Worm (Caenorhabditis elegans) whole organism, L4 larva: ENCODE data around the gene gldi-5.

Experiments
- D1046.2 ChIP-seq: fragments of 200-800 bp; sonication (Bioruptor generic); IDR thresholded peaks from 2 replicates; pipeline ENCODE4 v1.3.6; 2022; ENCODE audit warnings: missing genetic modification characterization, missing compliant biosample characterization
- F26F4.8 ChIP-seq: fragments of 200-800 bp; sonication (Bioruptor generic); conservative IDR thresholded peaks from 2 replicates; pipeline ENCODE4 v1.3.6; 2022; ENCODE audit warnings: missing genetic modification characterization, missing compliant biosample characterization
- F37D6.2 ChIP-seq: sonication (generic microtip); optimal IDR thresholded peaks from 2 replicates; lab custom pipeline; 2016; ENCODE audit warnings: mild to moderate bottlenecking, missing genetic modification characterization, missing compliant biosample characterization
- F49E8.2 ChIP-seq: sonication (generic microtip); optimal IDR thresholded peaks from 2 replicates; lab custom pipeline; 2016; ENCODE audit warnings: missing compliant biosample characterization, mild to moderate bottlenecking, missing genetic modification characterization, borderline replicate concordance
- R02D3.7 ChIP-seq: fragments of 150-350 bp; sonication (generic microtip); optimal IDR thresholded peaks from 3 replicates; lab custom pipeline; 2014; ENCODE audit warnings: missing biosample characterization, missing genetic modification characterization
- Y105C5A.15 ChIP-seq: fragments of 200-800 bp; sonication (Bioruptor generic); IDR thresholded peaks from 2 replicates; pipeline ENCODE4 v1.3.6; 2022; ENCODE audit warnings: missing genetic modification characterization, missing compliant biosample characterization
- ZK337.2 ChIP-seq: fragments of 200-800 bp; sonication (Bioruptor generic); IDR thresholded peaks from 2 replicates; pipeline ENCODE4 v1.3.6; 2022; ENCODE audit warnings: missing genetic modification reagents, missing genetic modification characterization, missing compliant biosample characterization
- ZK546.5 ChIP-seq, 2 experiments: sonication (generic microtip); optimal IDR thresholded peaks; 2 replicates each; lab custom pipeline; 2017; ENCODE audit warnings: missing biosample characterization in 2 of 2, missing genetic modification characterization in 2 of 2
- ama-1 ChIP-seq: fragments of 150-350 bp; optimal IDR thresholded peaks from 2 replicates; lab custom pipeline; 2014; ENCODE audit warnings: inconsistent platforms, mixed read lengths
- ceh-28 ChIP-seq: fragments of 150-350 bp; optimal IDR thresholded peaks from 2 replicates; lab custom pipeline; 2014; ENCODE audit warnings: missing biosample characterization, missing genetic modification reagents, missing genetic modification characterization
- cey-2 ChIP-seq: sonication (generic microtip); optimal IDR thresholded peaks from 3 replicates; lab custom pipeline; 2017; ENCODE audit warnings: missing genetic modification characterization, mild to moderate bottlenecking, missing compliant biosample characterization, antibody characterized with exemption, borderline replicate concordance; ENCODE audit not compliant: insufficient read depth
- ctbp-1 ChIP-seq: fragments of 200-800 bp; sonication (Bioruptor generic); IDR thresholded peaks from 2 replicates; pipeline ENCODE4 v1.3.6; 2022; ENCODE audit warnings: missing genetic modification reagents, missing genetic modification characterization, missing compliant biosample characterization
- dmd-8 ChIP-seq: fragments of 200-800 bp; sonication (Bioruptor generic); IDR thresholded peaks from 2 replicates; pipeline ENCODE4 v1.3.6; 2022; ENCODE audit warnings: missing genetic modification characterization, missing compliant biosample characterization
- dve-1 ChIP-seq: sonication (generic microtip); optimal IDR thresholded peaks from 2 replicates; lab custom pipeline; 2017; ENCODE audit warnings: antibody characterized with exemption, mild to moderate bottlenecking, missing genetic modification characterization, missing compliant biosample characterization; ENCODE audit not compliant: insufficient read depth
- gei-8 ChIP-seq: fragments of 200-800 bp; sonication (Bioruptor generic); optimal IDR thresholded peaks from 2 replicates; lab custom pipeline; 2018; ENCODE audit warnings: mild to moderate bottlenecking, missing genetic modification characterization, missing compliant biosample characterization
- hif-1 ChIP-seq, 2 experiments: sonication (generic microtip); optimal IDR thresholded peaks; 2 replicates each; lab custom pipeline; 2016 to 2017; ENCODE audit warnings: missing compliant biosample characterization in 2 of 2, missing genetic modification characterization in 2 of 2, missing genetic modification reagents in 2 of 2, missing genotype in 2 of 2, mild to moderate bottlenecking in 1 of 2
- hlh-11 ChIP-seq: fragments of 200-800 bp; sonication (Bioruptor generic); optimal IDR thresholded peaks from 2 replicates; lab custom pipeline; 2018; ENCODE audit warnings: mild to moderate bottlenecking, missing genetic modification characterization, missing compliant biosample characterization
- jun-1 ChIP-seq: fragments of 150-350 bp; optimal IDR thresholded peaks from 2 replicates; lab custom pipeline; 2014; ENCODE audit warnings: missing biosample characterization, missing genetic modification reagents, missing genetic modification characterization
- lin-38 ChIP-seq: fragments of 200-800 bp; sonication (Bioruptor generic); IDR thresholded peaks from 2 replicates; pipeline ENCODE4 v1.3.6; 2022; ENCODE audit warnings: missing genetic modification reagents, missing genetic modification characterization, missing compliant biosample characterization
- madf-9 ChIP-seq: fragments of 200-800 bp; sonication (Bioruptor generic); conservative IDR thresholded peaks from 2 replicates; pipeline ENCODE4 v1.3.6; 2022; ENCODE audit warnings: missing genetic modification reagents, missing genetic modification characterization, missing compliant biosample characterization
- mes-2 ChIP-seq: sonication (generic microtip); optimal IDR thresholded peaks from 2 replicates; lab custom pipeline; 2016; ENCODE audit warnings: missing genotype, mild to moderate bottlenecking, missing genetic modification characterization, missing compliant biosample characterization; ENCODE audit not compliant: poor library complexity, severe bottlenecking
- mxl-2 ChIP-seq: fragments of 200-800 bp; sonication (Bioruptor generic); conservative IDR thresholded peaks from 2 replicates; pipeline ENCODE4 v1.3.6; 2022; ENCODE audit warnings: missing genetic modification reagents, missing genetic modification characterization, missing compliant biosample characterization
- nhr-102 ChIP-seq: sonication (generic microtip); optimal IDR thresholded peaks from 2 replicates; lab custom pipeline; 2016; ENCODE audit warnings: mild to moderate bottlenecking, missing genetic modification characterization, moderate library complexity, missing compliant biosample characterization
- nhr-11 ChIP-seq: fragments of 150-350 bp; optimal IDR thresholded peaks from 2 replicates; lab custom pipeline; 2014; ENCODE audit warnings: missing biosample characterization, missing genetic modification characterization
- nhr-237 ChIP-seq: sonication (generic microtip); optimal IDR thresholded peaks from 2 replicates; lab custom pipeline; 2017; ENCODE audit warnings: missing biosample characterization, missing genetic modification characterization
- nhr-42 ChIP-seq: fragments of 200-800 bp; sonication (Bioruptor generic); IDR thresholded peaks from 2 replicates; pipeline ENCODE4 v1.3.6; 2022; ENCODE audit warnings: missing genetic modification characterization, missing compliant biosample characterization
- saeg-2 ChIP-seq: fragments of 200-800 bp; sonication (Bioruptor generic); IDR thresholded peaks from 2 replicates; pipeline ENCODE4 v1.3.6; 2022; ENCODE audit warnings: missing genetic modification reagents, missing genetic modification characterization, missing compliant biosample characterization
- set-16 ChIP-seq: fragments of 200-800 bp; sonication (Bioruptor generic); IDR thresholded peaks from 2 replicates; pipeline ENCODE4 v1.3.6; 2022; ENCODE audit warnings: missing genetic modification reagents, missing genetic modification characterization, missing compliant biosample characterization
- spr-3 ChIP-seq: fragments of 200-800 bp; sonication (Bioruptor generic); optimal IDR thresholded peaks from 2 replicates; lab custom pipeline; 2018; ENCODE audit warnings: mild to moderate bottlenecking, missing genetic modification characterization, missing compliant biosample characterization
- unc-130 ChIP-seq: sonication (generic microtip); optimal IDR thresholded peaks from 2 replicates; lab custom pipeline; 2016; ENCODE audit warnings: missing genetic modification reagents, missing genetic modification characterization, missing compliant biosample characterization
- unc-62 ChIP-seq, 3 experiments: fragments of 150-350 bp in 1 of 3; sonication (generic microtip); optimal IDR thresholded peaks in 2 of 3; peaks in 1 of 3; 1 replicate in 1 of 3; 2 replicates in 2 of 3; lab custom pipeline; 2014 to 2017; ENCODE audit warnings: missing biosample characterization in 3 of 3, missing genetic modification characterization in 3 of 3, missing genetic modification reagents in 3 of 3, missing genotype in 1 of 3
- zag-1 ChIP-seq: fragments of 150-350 bp; optimal IDR thresholded peaks from 2 replicates; lab custom pipeline; 2014; ENCODE audit warnings: missing biosample characterization, missing genetic modification characterization
- zip-11 ChIP-seq: fragments of 200-800 bp; sonication (Bioruptor generic); IDR thresholded peaks from 2 replicates; pipeline ENCODE4 v1.3.6; 2022; ENCODE audit warnings: missing genetic modification characterization, missing compliant biosample characterization
- ztf-7 ChIP-seq: fragments of 150-350 bp; optimal IDR thresholded peaks from 2 replicates; lab custom pipeline; 2014; ENCODE audit warnings: missing biosample characterization, missing genetic modification characterization

Gene gldi-5

DNA sequence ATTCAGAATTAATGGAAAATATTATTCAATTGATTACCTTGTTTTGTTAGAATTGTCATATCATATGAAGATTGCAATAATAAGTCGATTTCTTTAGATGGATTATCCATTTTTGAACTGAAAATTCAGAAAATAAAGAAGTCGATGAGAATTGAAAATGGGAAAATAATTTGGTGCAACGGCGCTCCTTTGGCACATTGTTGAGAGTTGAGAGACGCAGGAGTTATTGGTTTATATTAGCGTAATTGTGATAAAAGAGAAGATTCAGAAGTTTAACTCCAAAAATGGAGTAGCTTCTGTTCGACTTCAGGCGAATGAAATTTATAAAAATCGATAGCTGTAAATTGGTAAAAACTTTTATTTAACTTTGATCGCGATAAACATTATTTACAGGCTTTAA lies 6.7 kb downstream of the gldi-5 start, which contains the start of gene C14B1.8:
Gene C14B1.8 (minus strand): TSS at position 117 of the 400 bp plus-strand sequence.
- TF ChIP-seq mes-2 (tag; lab: Kevin White, UChicago) (peak; percentile 68), F26F4.8 (GFP tag; lab: Robert Waterston, UW) (no peak), ama-1 (lab: Kevin White, UChicago) (peak; percentile 14), unc-130 (peak; percentile 55), lin-38 (peak; percentile 75)

DNA sequence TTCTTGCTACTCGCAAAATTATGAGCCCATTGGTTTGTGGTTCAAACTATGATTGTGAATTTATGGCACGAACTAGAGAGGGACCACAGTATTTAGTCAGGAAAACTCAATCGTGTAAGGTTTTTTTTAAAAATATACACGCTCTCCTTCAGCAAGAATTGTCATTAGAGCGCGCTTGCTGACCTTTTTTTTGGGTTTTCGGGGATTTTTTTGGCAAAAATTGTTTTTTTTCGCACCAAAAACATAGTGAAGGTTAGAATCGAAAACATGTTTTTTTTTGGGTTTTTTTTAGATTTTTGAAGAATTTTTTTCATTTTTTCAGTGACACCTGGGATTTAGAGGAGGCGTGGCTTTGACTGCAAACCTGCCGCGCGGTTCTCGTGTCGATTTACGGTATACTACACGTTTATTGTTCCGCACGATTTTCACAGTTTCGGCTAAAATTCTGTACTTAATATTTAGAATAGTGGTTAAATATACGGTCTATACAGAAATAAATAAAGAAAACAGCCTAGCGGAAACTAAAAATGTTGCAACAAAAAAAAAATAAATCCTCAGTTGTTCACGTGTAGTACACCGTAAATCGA lies 10.1 kb downstream of the gldi-5 start:
- TF ChIP-seq lin-38 (peak; percentile 63), R02D3.7 (tag; lab: Kevin White, UChicago) (peak; percentile 45), F37D6.2 (no peak), mxl-2 (GFP tag; lab: Robert Waterston, UW) (no peak), nhr-42 (GFP tag; lab: Robert Waterston, UW) (no peak)
- TF ChIP-seq, all 104 proteins: peak for 2

DNA sequence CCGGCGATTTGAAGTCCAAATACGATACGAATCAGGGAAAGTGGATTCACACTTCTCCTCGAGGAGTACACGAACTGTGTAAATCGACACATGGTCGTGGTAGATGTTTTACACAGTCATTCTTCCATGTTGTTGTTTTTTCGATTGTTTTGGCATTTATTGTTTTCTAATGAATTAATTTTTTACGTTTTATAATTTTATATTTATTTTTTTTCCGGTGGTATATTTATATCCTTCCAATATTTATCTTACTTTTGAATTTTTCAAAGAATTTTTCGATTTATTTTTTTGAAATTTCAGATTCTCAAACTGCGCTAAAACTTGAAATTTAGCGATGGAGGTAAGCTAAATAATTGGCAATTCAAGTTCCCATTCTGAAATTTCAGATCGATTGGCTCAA lies 13.1 kb downstream of the gldi-5 start, which contains the start of gene nrde-1:
Gene nrde-1 (plus strand): TSS at position 301 of the 400 bp plus-strand sequence.
- TF ChIP-seq mxl-2 (GFP tag; lab: Robert Waterston, UW) (no peak), F49E8.2 (no peak), nhr-11 (no peak), ztf-7 (tag; lab: Kevin White, UChicago) (no peak), lin-38 (no peak), madf-9 (GFP tag; lab: Robert Waterston, UW) (no peak)
- TF ChIP-seq, all 104 proteins: peak for 0

DNA sequence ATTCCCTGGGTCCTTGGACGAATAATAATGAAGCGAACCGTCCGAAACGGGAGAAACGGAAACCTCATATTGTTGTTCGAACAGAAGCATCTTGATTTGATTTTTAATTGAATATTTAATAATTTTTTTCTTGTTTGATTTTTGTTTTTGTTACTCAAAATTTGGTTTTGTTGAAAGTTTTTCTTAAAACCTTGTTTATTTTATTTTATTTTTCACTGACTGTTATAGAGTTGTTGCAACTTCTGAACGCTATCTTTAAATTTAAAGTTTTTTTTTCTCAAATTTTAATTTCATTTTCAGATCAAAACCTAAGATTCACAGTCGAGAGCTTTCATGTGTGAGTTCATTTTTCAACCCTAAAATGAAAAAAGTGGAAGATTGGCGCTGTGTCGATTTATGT lies 17.3 kb downstream of the gldi-5 start, which contains the start of gene alkb-8:
Gene alkb-8 (plus strand): TSS at position 301 of the 400 bp plus-strand sequence.
- no peak for TF ChIP-seq spr-3 (GFP tag; lab: Kevin White, UChicago)
- TF ChIP-seq jun-1 (tag; lab: Kevin White, UChicago): no peak
- no peak for TF ChIP-seq zip-11 (GFP tag; lab: Robert Waterston, UW)
- TF ChIP-seq unc-62 (GFP tag; optimal IDR thresholded peaks at IDR 0.05 in 1 of 2; lab: Kevin White, UChicago): no peak
- no peak for TF ChIP-seq unc-62 (tag; optimal IDR thresholded peaks at IDR 0.05; lab: Kevin White, UChicago)
- TF ChIP-seq ZK337.2 (GFP tag; lab: Robert Waterston, UW): no peak
- no peak for TF ChIP-seq gei-8 (GFP tag; lab: Kevin White, UChicago)
- TF ChIP-seq ceh-28 (tag; lab: Kevin White, UChicago): no peak
- no peak for TF ChIP-seq dmd-8
- no peak for TF ChIP-seq set-16 (GFP tag; lab: Robert Waterston, UW)
- TF ChIP-seq nhr-102 (tag; lab: Kevin White, UChicago): no peak
- TF ChIP-seq Y105C5A.15: no peak
- no peak for TF ChIP-seq F37D6.2
- no peak for TF ChIP-seq zag-1 (tag; lab: Kevin White, UChicago)
- no peak for TF ChIP-seq hlh-11 (tag; lab: Kevin White, UChicago)
- no peak for TF ChIP-seq dve-1 (tag; lab: Kevin White, UChicago)
- no peak for TF ChIP-seq nhr-237 (tag; lab: Kevin White, UChicago)

DNA sequence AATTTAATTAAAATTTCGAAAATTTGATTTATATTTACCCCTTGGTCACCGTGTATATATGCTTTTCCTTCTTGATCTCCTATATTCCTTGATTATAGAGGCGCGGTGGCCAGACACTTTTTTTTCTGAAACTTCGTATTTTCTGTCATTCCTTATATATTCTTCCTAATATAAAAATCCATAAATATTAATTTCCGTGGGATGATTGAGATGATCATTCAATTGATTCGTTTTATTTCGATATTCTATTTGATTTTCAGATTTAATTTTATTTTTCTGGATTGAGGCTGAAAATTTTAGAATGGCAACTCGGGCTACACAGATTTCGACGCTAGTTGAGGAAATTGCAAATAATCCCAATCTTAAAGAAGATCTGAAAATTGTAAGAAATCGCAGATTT lies 19.7 kb downstream of the gldi-5 start, which contains the start of gene dph-1:
Gene dph-1 (plus strand): TSS at position 301 of the 400 bp plus-strand sequence.
- TF ChIP-seq hif-1 (tag; optimal IDR thresholded peaks at IDR 0.05; lab: Kevin White, UChicago): no peak
- no peak for TF ChIP-seq ctbp-1
- TF ChIP-seq ZK546.5 (tag; optimal IDR thresholded peaks at IDR 0.05; lab: Kevin White, UChicago): no peak
- TF ChIP-seq saeg-2 (GFP tag; lab: Robert Waterston, UW): no peak
- TF ChIP-seq Y105C5A.15: no peak
- no peak for TF ChIP-seq cey-2 (tag; lab: Kevin White, UChicago)
- TF ChIP-seq D1046.2 (GFP tag; lab: Robert Waterston, UW): no peak
